Worm (Caenorhabditis elegans) whole organism, L3 larva: ENCODE results near the gene H12I13.1.

ENCODE experiments used
- R02D3.7 ChIP-seq: fragments of 150-350 bp; optimal IDR thresholded peaks from 2 replicates; lab custom pipeline; 2014; ENCODE audit warnings: missing biosample characterization, missing genetic modification characterization
- ama-1 ChIP-seq: fragments of 150-350 bp; optimal IDR thresholded peaks from 2 replicates; lab custom pipeline; 2018
- ceh-28 ChIP-seq: fragments of 150-350 bp; optimal IDR thresholded peaks from 2 replicates; lab custom pipeline; 2014; ENCODE audit warnings: missing biosample characterization, missing genetic modification reagents, missing genetic modification characterization
- fkh-10 ChIP-seq: sonication (generic microtip); optimal IDR thresholded peaks from 2 replicates; lab custom pipeline; 2017; ENCODE audit warnings: missing biosample characterization, missing genetic modification reagents, missing genetic modification characterization
- fkh-2 ChIP-seq: fragments of 150-350 bp; optimal IDR thresholded peaks from 2 replicates; lab custom pipeline; 2014; ENCODE audit warnings: missing biosample characterization, missing genetic modification reagents, missing genetic modification characterization
- mdl-1 ChIP-seq: fragments of 150-350 bp; optimal IDR thresholded peaks from 2 replicates; lab custom pipeline; 2014; ENCODE audit warnings: missing biosample characterization, missing genetic modification characterization
- nhr-23 ChIP-seq: fragments of 150-350 bp; optimal IDR thresholded peaks from 2 replicates; lab custom pipeline; 2014; ENCODE audit warnings: missing biosample characterization, missing genetic modification reagents, missing genetic modification characterization
- nhr-28 ChIP-seq: fragments of 150-350 bp; optimal IDR thresholded peaks from 2 replicates; lab custom pipeline; 2014; ENCODE audit warnings: missing biosample characterization, missing genetic modification characterization
- pqm-1 ChIP-seq: fragments of 150-350 bp; optimal IDR thresholded peaks from 2 replicates; lab custom pipeline; 2017; ENCODE audit warnings: missing biosample characterization, missing genetic modification characterization, inconsistent platforms
- skn-1 ChIP-seq: fragments of 150-350 bp; optimal IDR thresholded peaks from 2 replicates; lab custom pipeline; 2014; ENCODE audit warnings: missing biosample characterization, missing genetic modification characterization
- snpc-4 ChIP-seq: fragments of 150-350 bp; optimal IDR thresholded peaks from 2 replicates; lab custom pipeline; 2014; ENCODE audit warnings: missing biosample characterization, missing genetic modification characterization
- tbx-2 ChIP-seq: sonication (generic microtip); optimal IDR thresholded peaks from 2 replicates; lab custom pipeline; 2016; ENCODE audit warnings: mild to moderate bottlenecking, missing genetic modification characterization, missing compliant biosample characterization
- unc-39 ChIP-seq: sonication (generic microtip); optimal IDR thresholded peaks from 4 replicates; lab custom pipeline; 2017; ENCODE audit warnings: missing biosample characterization, missing genetic modification characterization
- unc-62 ChIP-seq: fragments of 150-350 bp; sonication (generic microtip); optimal IDR thresholded peaks from 4 replicates; lab custom pipeline; 2014; ENCODE audit warnings: missing biosample characterization, missing genetic modification reagents, missing genetic modification characterization

DNA sequence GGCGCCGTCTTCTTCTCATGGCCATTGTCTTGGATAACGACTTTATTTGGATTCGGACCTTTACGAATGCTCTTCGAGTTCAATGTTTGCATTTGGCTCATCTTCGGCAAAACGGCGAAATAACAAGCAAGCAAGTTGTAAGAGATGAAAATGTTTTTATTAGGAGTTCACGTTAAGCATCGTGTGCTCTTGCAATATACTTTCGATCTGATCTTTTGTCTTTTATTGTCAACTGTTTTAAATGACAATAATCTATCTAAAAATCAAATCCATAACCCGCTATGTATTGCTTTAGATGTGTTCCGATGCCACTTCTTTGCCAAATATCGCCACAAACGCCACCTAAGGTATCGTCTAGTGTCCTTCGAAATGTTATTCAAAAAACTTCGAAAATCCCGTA lies 50.6 kb downstream of the H12I13.1 start, which contains the start of gene ZK84.5:
- TF ChIP-seq mdl-1 (tag; lab: Kevin White, UChicago) (no peak), nhr-28 (tag; lab: Kevin White, UChicago) (no peak), skn-1 (tag; lab: Kevin White, UChicago) (no peak), ama-1 (lab: Kevin White, UChicago) (no peak), unc-39 (no peak), pqm-1 (no peak), ceh-28 (no peak), R02D3.7 (tag; lab: Kevin White, UChicago) (no peak), snpc-4 (tag; lab: Kevin White, UChicago) (no peak), nhr-23 (no peak), unc-62 (GFP tag; lab: Kevin White, UChicago) (no peak), fkh-2 (tag; lab: Kevin White, UChicago) (no peak), tbx-2 (tag; lab: Kevin White, UChicago) (no peak), fkh-10 (GFP tag; lab: Kevin White, UChicago) (no peak)
